Worm (Caenorhabditis elegans) whole organism, midembryonic: Measurements from ENCODE around the gene srsx-29.

ENCODE experiments used
- T22C8.4 ChIP-seq: fragments of 200-800 bp; sonication (Bioruptor generic); IDR thresholded peaks from 2 replicates; pipeline ENCODE4 v1.3.6; 2022; ENCODE audit warnings: missing genetic modification characterization, missing compliant biosample characterization
- cog-1 ChIP-seq: sonication (generic microtip); optimal IDR thresholded peaks from 2 replicates; lab custom pipeline; 2016; ENCODE audit warnings: missing genetic modification characterization, missing compliant biosample characterization
- flt-1 ChIP-seq: fragments of 200-800 bp; sonication (Bioruptor generic); IDR thresholded peaks from 2 replicates; pipeline ENCODE4 v1.3.6; 2022; ENCODE audit warnings: missing genetic modification characterization, missing compliant biosample characterization
- klf-2 ChIP-seq: fragments of 200-800 bp; sonication (Bioruptor generic); conservative IDR thresholded peaks from 2 replicates; pipeline ENCODE4 v1.3.6; 2022; ENCODE audit warnings: missing genetic modification reagents, missing genetic modification characterization, missing compliant biosample characterization
- med-1 ChIP-seq: sonication (generic microtip); optimal IDR thresholded peaks from 2 replicates; lab custom pipeline; 2017; ENCODE audit warnings: missing genetic modification characterization, mild to moderate bottlenecking, missing compliant biosample characterization, antibody characterized with exemption, missing genetic modification reagents; ENCODE audit not compliant: insufficient read depth
- ref-1 ChIP-seq: fragments of 200-800 bp; sonication (Bioruptor generic); conservative IDR thresholded peaks from 2 replicates; pipeline ENCODE4 v1.3.6; 2022; ENCODE audit warnings: missing genetic modification reagents, missing genetic modification characterization, missing compliant biosample characterization
- tab-1 ChIP-seq: fragments of 200-800 bp; sonication (Bioruptor generic); IDR thresholded peaks from 2 replicates; pipeline ENCODE4 v1.3.6; 2022; ENCODE audit warnings: missing genetic modification characterization, missing compliant biosample characterization
- ztf-23 ChIP-seq: fragments of 200-800 bp; sonication (Bioruptor generic); IDR thresholded peaks from 2 replicates; pipeline ENCODE4 v1.3.6; 2022; ENCODE audit warnings: missing genetic modification reagents, missing genetic modification characterization, missing compliant biosample characterization
- ztf-29 ChIP-seq: fragments of 200-800 bp; sonication (Bioruptor generic); IDR thresholded peaks from 2 replicates; pipeline ENCODE4 v1.3.6; 2022; ENCODE audit warnings: missing genetic modification reagents, missing genetic modification characterization, missing compliant biosample characterization

DNA sequence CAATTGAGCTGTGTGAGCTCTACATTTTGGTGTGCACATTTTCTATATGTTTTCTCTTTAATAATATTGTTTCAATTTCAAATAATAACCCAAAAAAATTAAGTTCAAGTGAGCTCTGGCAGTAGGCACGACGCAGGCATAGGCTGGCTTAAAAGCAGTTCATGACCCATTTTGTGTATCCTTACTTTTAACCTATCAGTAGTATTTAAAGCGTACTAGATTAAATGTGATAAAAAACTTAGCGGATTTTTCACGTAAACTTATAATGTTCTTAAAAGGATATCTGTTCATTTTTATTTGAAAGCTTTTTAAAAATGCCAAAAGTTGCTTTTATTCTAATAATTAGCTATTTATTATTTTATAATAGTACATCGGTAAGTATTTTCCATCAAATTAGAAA, 31.5 kb upstream of the srsx-29 start, which contains the start of gene C08B6.6:
- no peak for TF ChIP-seq T22C8.4 (GFP tag; lab: Robert Waterston, UW)
- TF ChIP-seq flt-1, result no peak
- TF ChIP-seq med-1 (GFP tag; lab: Kevin White, UChicago), result no peak
- TF ChIP-seq ref-1, result no peak
- TF ChIP-seq klf-2 (GFP tag; lab: Robert Waterston, UW), result no peak
- TF ChIP-seq tab-1 (GFP tag; lab: Robert Waterston, UW), result no peak
- no peak for TF ChIP-seq ztf-23
- TF ChIP-seq cog-1 (tag; lab: Kevin White, UChicago), result no peak
- TF ChIP-seq ztf-29 (GFP tag; lab: Robert Waterston, UW), result no peak
